Fruit fly (Drosophila melanogaster) whole organism, prepupa: ENCODE measurements around the gene CG42764.
"Not testable (repeated sequence)": the region's sequence is repeated elsewhere in the genome, so short reads cannot be mapped to it uniquely, and the experiment has no call there.

ENCODE experiments used
- Blimp-1 ChIP-seq: fragments of 200-800 bp; sonication (Bioruptor generic); optimal IDR thresholded peaks from 3 replicates; lab custom pipeline; 2017; ENCODE audit warnings: missing biosample characterization, missing genetic modification characterization, mild to moderate bottlenecking, moderate library complexity, missing genetic modification reagents
- CG10669 ChIP-seq: fragments of 200-800 bp; sonication (Bioruptor generic); optimal IDR thresholded peaks from 3 replicates; lab custom pipeline; 2018; ENCODE audit warnings: missing biosample characterization, mild to moderate bottlenecking, missing genetic modification characterization, moderate library complexity
- CG11294 ChIP-seq: fragments of 200-800 bp; sonication (Bioruptor generic); IDR thresholded peaks from 2 replicates; pipeline ENCODE4 v1.3.6; 2022; ENCODE audit warnings: missing biosample characterization, missing genetic modification characterization
- CG11762 ChIP-seq: fragments of 200-800 bp; sonication (Bioruptor generic); optimal IDR thresholded peaks from 3 replicates; lab custom pipeline; 2016; ENCODE audit warnings: missing biosample characterization, missing genetic modification characterization; ENCODE audit not compliant: insufficient read depth
- CG1621 ChIP-seq: fragments of 200-800 bp; sonication (Bioruptor generic); optimal IDR thresholded peaks from 3 replicates; lab custom pipeline; 2018; ENCODE audit warnings: missing biosample characterization, mild to moderate bottlenecking, missing genetic modification characterization
- CG3032 ChIP-seq: fragments of 200-800 bp; optimal IDR thresholded peaks from 2 replicates; lab custom pipeline; 2019; ENCODE audit warnings: missing biosample characterization, mild to moderate bottlenecking, missing genetic modification characterization, moderate library complexity
- CG32006 ChIP-seq: fragments of 200-800 bp; sonication (Bioruptor generic); optimal IDR thresholded peaks from 3 replicates; lab custom pipeline; 2017; ENCODE audit warnings: missing biosample characterization, mild to moderate bottlenecking, missing genetic modification characterization
- CG34406 ChIP-seq: fragments of 200-800 bp; sonication (Bioruptor generic); optimal IDR thresholded peaks from 3 replicates; lab custom pipeline; 2016; ENCODE audit warnings: missing biosample characterization, missing genetic modification characterization
- CG3919 ChIP-seq: fragments of 200-800 bp; sonication (Bioruptor generic); optimal IDR thresholded peaks from 3 replicates; lab custom pipeline; 2016; ENCODE audit warnings: missing biosample characterization, missing genetic modification characterization
- CG4318 ChIP-seq: fragments of 200-800 bp; sonication (Bioruptor generic); optimal IDR thresholded peaks from 3 replicates; lab custom pipeline; 2017; ENCODE audit warnings: missing biosample characterization, mild to moderate bottlenecking, missing genetic modification characterization
- CG6163 ChIP-seq: fragments of 200-800 bp; sonication (Bioruptor generic); IDR thresholded peaks from 3 replicates; pipeline ENCODE4 v1.3.6; 2022; ENCODE audit warnings: missing biosample characterization, missing genetic modification characterization
- CG6276 ChIP-seq: fragments of 200-800 bp; sonication (Bioruptor generic); optimal IDR thresholded peaks from 2 replicates; lab custom pipeline; 2017; ENCODE audit warnings: missing biosample characterization, mild to moderate bottlenecking, missing genetic modification characterization
- CG6792 ChIP-seq: fragments of 200-800 bp; sonication (Bioruptor generic); optimal IDR thresholded peaks from 3 replicates; lab custom pipeline; 2016; ENCODE audit warnings: missing biosample characterization, missing genetic modification characterization
- CG7368 ChIP-seq: fragments of 200-800 bp; sonication (Bioruptor generic); optimal IDR thresholded peaks from 3 replicates; lab custom pipeline; 2016; ENCODE audit warnings: missing biosample characterization, missing genetic modification characterization
- CG8119 ChIP-seq: fragments of 200-800 bp; sonication (Bioruptor generic); IDR thresholded peaks from 3 replicates; pipeline ENCODE4 v1.3.6; 2022; ENCODE audit warnings: missing biosample characterization, missing genetic modification characterization
- CG9139 ChIP-seq: fragments of 200-800 bp; sonication (Bioruptor generic); optimal IDR thresholded peaks from 3 replicates; lab custom pipeline; 2017; ENCODE audit warnings: missing biosample characterization, mild to moderate bottlenecking, missing genetic modification characterization
- Eip75B ChIP-seq: fragments of 200-800 bp; sonication (Bioruptor generic); optimal IDR thresholded peaks from 3 replicates; lab custom pipeline; 2016; ENCODE audit warnings: missing biosample characterization, missing genetic modification characterization
- Eip93F ChIP-seq: fragments of 200-800 bp; sonication (Bioruptor generic); optimal IDR thresholded peaks from 2 replicates; lab custom pipeline; 2016; ENCODE audit warnings: missing biosample characterization, mild to moderate bottlenecking, missing genetic modification characterization
- Ets21C ChIP-seq: fragments of 200-800 bp; sonication (Bioruptor generic); optimal IDR thresholded peaks from 3 replicates; lab custom pipeline; 2016; ENCODE audit warnings: missing biosample characterization, missing genetic modification characterization
- Gug ChIP-seq: fragments of 200-800 bp; sonication (Bioruptor generic); IDR thresholded peaks from 2 replicates; pipeline ENCODE4 v1.3.6; 2022; ENCODE audit warnings: missing biosample characterization, missing genetic modification characterization
- Hr38 ChIP-seq: sonication (Bioruptor generic); optimal IDR thresholded peaks from 2 replicates; lab custom pipeline; 2016; ENCODE audit warnings: missing biosample characterization, missing genetic modification characterization
- Hr39 ChIP-seq: fragments of 200-800 bp; sonication (Bioruptor generic); optimal IDR thresholded peaks from 2 replicates; lab custom pipeline; 2016; ENCODE audit warnings: missing biosample characterization, missing genetic modification characterization
- Lpt ChIP-seq: fragments of 200-800 bp; sonication (Bioruptor generic); optimal IDR thresholded peaks from 3 replicates; lab custom pipeline; 2016; ENCODE audit warnings: missing biosample characterization, missing genetic modification characterization
- Smox ChIP-seq: fragments of 200-800 bp; sonication (Bioruptor generic); optimal IDR thresholded peaks from 3 replicates; lab custom pipeline; 2016; ENCODE audit warnings: missing biosample characterization, missing genetic modification characterization
- Sox15 ChIP-seq: fragments of 200-800 bp; sonication (Bioruptor generic); optimal IDR thresholded peaks from 3 replicates; lab custom pipeline; 2016; ENCODE audit warnings: missing biosample characterization, missing genetic modification characterization
- cyc ChIP-seq: fragments of 200-800 bp; sonication (Bioruptor generic); optimal IDR thresholded peaks from 3 replicates; lab custom pipeline; 2016; ENCODE audit warnings: missing biosample characterization, missing genetic modification characterization
- dsx ChIP-seq: fragments of 200-800 bp; optimal IDR thresholded peaks from 3 replicates; lab custom pipeline; 2019; ENCODE audit warnings: missing biosample characterization, mild to moderate bottlenecking, missing genetic modification characterization, moderate library complexity; ENCODE audit not compliant: poor library complexity, severe bottlenecking
- fd85E ChIP-seq: fragments of 200-800 bp; sonication (Bioruptor generic); optimal IDR thresholded peaks from 3 replicates; lab custom pipeline; 2016; ENCODE audit warnings: missing biosample characterization, missing genetic modification characterization
- fkh ChIP-seq: fragments of 200-800 bp; sonication (Bioruptor generic); optimal IDR thresholded peaks from 3 replicates; lab custom pipeline; 2017; ENCODE audit warnings: missing biosample characterization, mild to moderate bottlenecking, missing genetic modification characterization, moderate library complexity
- lz ChIP-seq: fragments of 200-800 bp; sonication (Bioruptor generic); optimal IDR thresholded peaks from 3 replicates; lab custom pipeline; 2016; ENCODE audit warnings: missing biosample characterization, missing genetic modification characterization
- pdm3 ChIP-seq: fragments of 200-800 bp; sonication (Bioruptor generic); optimal IDR thresholded peaks from 3 replicates; lab custom pipeline; 2016; ENCODE audit warnings: missing biosample characterization, missing genetic modification characterization
- salr ChIP-seq, 2 experiments: fragments of 200-800 bp; sonication (Bioruptor generic); optimal IDR thresholded peaks; 3 replicates each; lab custom pipeline; 2016 to 2018; ENCODE audit warnings: missing biosample characterization in 2 of 2, missing genetic modification characterization in 2 of 2, mild to moderate bottlenecking in 1 of 2
- topi ChIP-seq: fragments of 200-800 bp; sonication (Bioruptor generic); optimal IDR thresholded peaks from 3 replicates; lab custom pipeline; 2016; ENCODE audit warnings: missing biosample characterization, missing genetic modification characterization

The CG42764 gene

dm6 chr3L:20503886-20504285, 38.0 kb upstream of the CG42764 start, which contains the start of gene CG17637:
Gene CG17637, plus strand, starts transcription at chr3L:20504186.
- TF ChIP-seq cyc, dsx, Eip75B (GFP tag; lab: Kevin White, UChicago): not testable (repeated sequence)

dm6 chr3L:20503256-20503655, 37.4 kb upstream of the CG42764 start:
- TF ChIP-seq Gug (GFP tag; lab: Robert Waterston, UW): no peak
- no peak for TF ChIP-seq CG4318 (GFP tag; lab: Kevin White, UChicago)
- no peak for TF ChIP-seq CG1621 (tag; lab: Kevin White, UChicago)
- TF ChIP-seq CG9139 (GFP tag; lab: Kevin White, UChicago): no peak
- TF ChIP-seq fkh (GFP tag; lab: Kevin White, UChicago): no peak
- no peak for TF ChIP-seq Ets21C (GFP tag; lab: Kevin White, UChicago)
- TF ChIP-seq CG10669 (GFP tag; lab: Kevin White, UChicago): no peak
- no peak for TF ChIP-seq lz (GFP tag; lab: Kevin White, UChicago)
- no peak for TF ChIP-seq Sox15 (GFP tag; lab: Kevin White, UChicago)
- no peak for TF ChIP-seq CG6792 (GFP tag; lab: Kevin White, UChicago)
- TF ChIP-seq CG34406 (GFP tag; lab: Kevin White, UChicago): no peak
- TF ChIP-seq CG6163: no peak
- TF ChIP-seq Eip93F (GFP tag; lab: Kevin White, UChicago): no peak
- no peak for TF ChIP-seq CG6276 (GFP tag; lab: Kevin White, UChicago)
- TF ChIP-seq topi: no peak
- TF ChIP-seq Hr38 (GFP tag; lab: Kevin White, UChicago): no peak
- no peak for TF ChIP-seq CG3919 (GFP tag; lab: Kevin White, UChicago)
- no peak for TF ChIP-seq CG11294 (GFP tag; lab: Robert Waterston, UW)
- no peak for TF ChIP-seq pdm3 (GFP tag; lab: Kevin White, UChicago)

- not testable (repeated sequence) for TF ChIP-seq Blimp-1 (GFP tag; lab: Kevin White, UChicago); Smox; CG32006 (GFP tag; lab: Kevin White, UChicago)
- TF ChIP-seq, all 60 proteins: peak for 0; not testable (repeated sequence) for 60
Observed at dm6 chr3L:20499536-20499935, 33.7 kb upstream of the CG42764 start, which contains the start of gene CG18281. Gene CG18281, plus strand, starts transcription at chr3L:20499836.

- TF ChIP-seq CG1621 (tag; lab: Kevin White, UChicago) (no peak), Gug (GFP tag; lab: Robert Waterston, UW) (no peak), CG10669 (GFP tag; lab: Kevin White, UChicago) (no peak), Hr39 (no peak), fd85E (no peak), CG11294 (GFP tag; lab: Robert Waterston, UW) (no peak), salr (GFP tag; optimal IDR thresholded peaks at IDR 0.05; lab: Kevin White, UChicago) (no peak), CG3032 (tag; lab: Kevin White, UChicago) (no peak), CG7368 (GFP tag; lab: Kevin White, UChicago) (no peak), CG9139 (GFP tag; lab: Kevin White, UChicago) (no peak), pdm3 (GFP tag; lab: Kevin White, UChicago) (no peak), CG34406 (GFP tag; lab: Kevin White, UChicago) (no peak), Lpt (GFP tag; lab: Kevin White, UChicago) (no peak), CG11762 (no peak), CG8119 (GFP tag; lab: Robert Waterston, UW) (no peak), cyc (GFP tag; lab: Kevin White, UChicago) (no peak)
Observed at dm6 chr3L:20498204-20498603, 32.4 kb upstream of the CG42764 start.
